Fruit fly (Drosophila melanogaster) whole organism, embryonic: ENCODE data around the gene bbg.

Source experiments
- Abd-B ChIP-seq: fragments of 200-800 bp; sonication (Bioruptor generic); optimal IDR thresholded peaks from 2 replicates; lab custom pipeline; 2018; ENCODE audit warnings: missing biosample characterization, mild to moderate bottlenecking, missing genetic modification characterization, moderate library complexity
- CG11504 ChIP-seq: fragments of 200-800 bp; sonication (Bioruptor generic); optimal IDR thresholded peaks from 3 replicates; lab custom pipeline; 2019; ENCODE audit warnings: missing biosample characterization, mild to moderate bottlenecking, missing genetic modification characterization, moderate library complexity
- CG15696 ChIP-seq: fragments of 200-800 bp; sonication (Bioruptor generic); optimal IDR thresholded peaks from 2 replicates; lab custom pipeline; 2019; ENCODE audit warnings: missing biosample characterization, mild to moderate bottlenecking, missing genetic modification characterization, moderate library complexity
- CG2116 ChIP-seq: fragments of 200-800 bp; sonication (Bioruptor generic); optimal IDR thresholded peaks from 3 replicates; lab custom pipeline; 2018; ENCODE audit warnings: missing biosample characterization, mild to moderate bottlenecking, missing genetic modification characterization
- CG3995 ChIP-seq: fragments of 200-800 bp; sonication (Bioruptor generic); optimal IDR thresholded peaks from 3 replicates; lab custom pipeline; 2016; ENCODE audit warnings: missing biosample characterization, missing genetic modification characterization
- CG8478 ChIP-seq: fragments of >200 bp; optimal IDR thresholded peaks from 2 replicates; lab custom pipeline; 2018
- CG8924 ChIP-seq: fragments of 200-800 bp; optimal IDR thresholded peaks from 3 replicates; lab custom pipeline; 2019; ENCODE audit warnings: missing biosample characterization, mild to moderate bottlenecking, missing genetic modification characterization, moderate library complexity
- Hr39 ChIP-seq: fragments of >200 bp; optimal IDR thresholded peaks from 2 replicates; lab custom pipeline; 2017
- NC2β ChIP-seq: fragments of 200-800 bp; sonication (Bioruptor generic); optimal IDR thresholded peaks from 2 replicates; lab custom pipeline; 2016; ENCODE audit warnings: missing biosample characterization, missing genetic modification characterization
- br ChIP-seq: fragments of >200 bp; optimal IDR thresholded peaks from 2 replicates; lab custom pipeline; 2017
- cwo ChIP-seq: fragments of 200-800 bp; sonication (Bioruptor generic); optimal IDR thresholded peaks from 3 replicates; lab custom pipeline; 2017; ENCODE audit warnings: missing biosample characterization, missing genetic modification characterization, mild to moderate bottlenecking, moderate library complexity, missing genetic modification reagents
- h ChIP-seq: fragments of >200 bp; optimal IDR thresholded peaks from 2 replicates; lab custom pipeline; 2017
- pan ChIP-seq, 4 experiments: fragments of >200 bp in 3 of 4; fragments of 200-800 bp in 1 of 4; sonication (Bioruptor generic) in 1 of 4; optimal IDR thresholded peaks in 3 of 4; IDR thresholded peaks in 1 of 4; 2 replicates each; pipeline versions ENCODE4 v1.3.6 to Lab custom; 2017 to 2022; ENCODE audit warnings: missing biosample characterization in 2 of 4, missing genetic modification characterization in 2 of 4, mixed read lengths in 1 of 4
- sug ChIP-seq: fragments of 200-800 bp; optimal IDR thresholded peaks from 2 replicates; lab custom pipeline; 2019; ENCODE audit warnings: missing biosample characterization, mild to moderate bottlenecking, missing genetic modification characterization, moderate library complexity

DNA sequence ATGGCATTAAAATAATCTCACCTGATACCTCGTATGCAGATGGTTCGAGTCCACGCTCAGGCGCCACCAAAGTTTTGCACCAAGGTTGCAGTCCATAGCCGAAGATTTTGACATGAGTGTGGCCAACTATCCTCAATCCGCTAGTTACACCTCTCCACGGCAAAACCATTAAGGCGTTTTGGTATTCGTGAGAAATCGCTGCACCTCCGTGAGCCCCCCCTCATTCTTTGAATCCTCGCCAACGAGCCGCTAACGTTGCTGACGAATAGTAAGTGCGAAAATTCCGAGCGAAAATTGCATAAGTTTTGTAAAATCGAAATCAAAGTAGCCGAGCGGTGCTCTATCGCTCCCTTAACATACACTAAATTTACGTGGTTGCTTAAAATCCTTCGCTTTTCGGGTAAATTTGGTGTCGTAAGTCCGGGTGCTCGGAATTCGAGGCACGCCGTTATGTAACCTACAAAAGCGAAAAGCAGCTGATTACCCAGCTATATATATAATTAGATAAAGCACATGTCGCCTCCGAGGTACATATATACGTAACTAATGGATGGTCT, 1.4 kb upstream of the bbg start, which contains the start of gene Mpcp2:
- TF ChIP-seq CG2116 (GFP tag; lab: Kevin White, UChicago) (peak; percentile 62), CG11504 (peak; percentile 57), NC2β (GFP tag; lab: Kevin White, UChicago) (peak; percentile 15), Abd-B (GFP tag; lab: Kevin White, UChicago) (peak; percentile 65), br (lab: Kevin White, UChicago) (no peak), CG3995 (GFP tag; lab: Kevin White, UChicago) (no peak), h (lab: Kevin White, UChicago) (no peak), pan (optimal IDR thresholded peaks at IDR 0.05; lab: Kevin White, UChicago) (no peak), pan (GFP tag; optimal IDR thresholded peaks at IDR 0.05 in 1 of 2, IDR thresholded peaks at IDR 0.05 in 1 of 2) (peak in 1 of 2 experiments; percentile 9), Hr39 (lab: Kevin White, UChicago) (no peak), CG15696 (no peak), sug (tag; lab: Kevin White, UChicago) (peak; percentile 92), CG8924 (tag; lab: Kevin White, UChicago) (peak; percentile 48), CG8478 (lab: Kevin White, UChicago) (no peak), cwo (GFP tag; lab: Kevin White, UChicago) (peak; percentile 43)
